Fruit fly (Drosophila melanogaster) whole organism, prepupa: ENCODE results near the gene Chd3.

Experiments
- CG10631 ChIP-seq: fragments of 200-800 bp; sonication (Bioruptor generic); optimal IDR thresholded peaks from 2 replicates; lab custom pipeline; 2016; ENCODE audit warnings: missing biosample characterization, missing genetic modification characterization
- CG10669 ChIP-seq: fragments of 200-800 bp; sonication (Bioruptor generic); optimal IDR thresholded peaks from 3 replicates; lab custom pipeline; 2018; ENCODE audit warnings: missing biosample characterization, mild to moderate bottlenecking, missing genetic modification characterization, moderate library complexity
- CG11294 ChIP-seq: fragments of 200-800 bp; sonication (Bioruptor generic); IDR thresholded peaks from 2 replicates; pipeline ENCODE4 v1.3.6; 2022; ENCODE audit warnings: missing biosample characterization, missing genetic modification characterization
- CG8319 ChIP-seq: fragments of 200-800 bp; sonication (Bioruptor generic); optimal IDR thresholded peaks from 3 replicates; lab custom pipeline; 2016; ENCODE audit warnings: missing biosample characterization, missing genetic modification characterization
- CG9139 ChIP-seq: fragments of 200-800 bp; sonication (Bioruptor generic); optimal IDR thresholded peaks from 3 replicates; lab custom pipeline; 2017; ENCODE audit warnings: missing biosample characterization, mild to moderate bottlenecking, missing genetic modification characterization
- Eip78C ChIP-seq: fragments of 200-800 bp; sonication (Bioruptor generic); peaks from one replicate; lab custom pipeline; 2016; ENCODE audit warnings: missing biosample characterization, missing genetic modification characterization
- Met ChIP-seq: fragments of 200-800 bp; sonication (Bioruptor generic); optimal IDR thresholded peaks from 3 replicates; lab custom pipeline; 2016; ENCODE audit warnings: missing biosample characterization, missing genetic modification characterization
- OdsH ChIP-seq: fragments of 200-800 bp; sonication (Bioruptor generic); optimal IDR thresholded peaks from 3 replicates; lab custom pipeline; 2016; ENCODE audit warnings: missing biosample characterization, missing genetic modification characterization
- Sox14 ChIP-seq: fragments of 200-800 bp; sonication (Bioruptor generic); optimal IDR thresholded peaks from 3 replicates; lab custom pipeline; 2016; ENCODE audit warnings: missing biosample characterization, missing genetic modification characterization
- achi ChIP-seq: fragments of 200-800 bp; sonication (Bioruptor generic); optimal IDR thresholded peaks from 3 replicates; lab custom pipeline; 2016; ENCODE audit warnings: missing biosample characterization, missing genetic modification characterization
- cyc ChIP-seq: fragments of 200-800 bp; sonication (Bioruptor generic); optimal IDR thresholded peaks from 3 replicates; lab custom pipeline; 2016; ENCODE audit warnings: missing biosample characterization, missing genetic modification characterization
- eg ChIP-seq: fragments of 200-800 bp; sonication (Bioruptor generic); IDR thresholded peaks from 3 replicates; pipeline ENCODE4 v1.3.6; 2022; ENCODE audit warnings: missing biosample characterization, missing genetic modification characterization
- esn ChIP-seq: fragments of 200-800 bp; sonication (Bioruptor generic); optimal IDR thresholded peaks from 2 replicates; lab custom pipeline; 2016; ENCODE audit warnings: missing biosample characterization, mild to moderate bottlenecking, missing genetic modification characterization, moderate library complexity

DNA sequence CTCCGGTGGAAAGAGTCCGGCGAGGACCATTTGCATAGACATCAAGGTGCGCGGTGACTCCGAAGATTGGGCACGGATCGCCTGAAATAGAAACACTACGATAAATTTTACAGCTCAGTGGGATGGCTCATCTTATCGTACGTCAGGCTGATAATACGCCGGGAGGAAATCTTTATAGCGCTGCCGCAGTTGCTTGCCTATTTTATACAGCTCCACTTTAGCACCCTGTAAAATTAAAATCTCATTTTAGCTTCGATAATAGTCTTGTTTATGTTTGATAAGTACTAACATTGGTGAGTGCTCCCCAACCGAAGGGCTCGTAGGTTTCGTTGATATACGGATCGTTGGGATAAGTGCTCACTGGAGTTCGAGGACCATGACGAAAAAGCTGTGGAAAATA is 52.4 kb downstream of the Chd3 start:
- TF ChIP-seq esn (GFP tag; lab: Kevin White, UChicago) (no peak), CG11294 (GFP tag; lab: Robert Waterston, UW) (no peak), CG8319 (GFP tag; lab: Kevin White, UChicago) (no peak), Sox14 (GFP tag; lab: Kevin White, UChicago) (no peak), achi (GFP tag; lab: Kevin White, UChicago) (no peak), CG9139 (no peak), OdsH (GFP tag; lab: Kevin White, UChicago) (no peak), Met (GFP tag; lab: Kevin White, UChicago) (no peak), Eip78C (GFP tag; lab: Kevin White, UChicago) (no peak), CG10631 (GFP tag; lab: Kevin White, UChicago) (no peak), eg (GFP tag; lab: Robert Waterston, UW) (no peak), CG10669 (GFP tag; lab: Kevin White, UChicago) (no peak), cyc (GFP tag; lab: Kevin White, UChicago) (no peak)
